Fruit fly (Drosophila melanogaster) whole organism, adult: ENCODE results near the gene CtsL3.

Source experiments
- CG11617 ChIP-seq: fragments of 200-800 bp; sonication (Bioruptor generic); optimal IDR thresholded peaks from 2 replicates; lab custom pipeline; 2017; ENCODE audit warnings: mild to moderate bottlenecking, missing biosample characterization, missing genetic modification reagents, missing genetic modification characterization
- CG12768 ChIP-seq: fragments of 200-800 bp; sonication (Bioruptor generic); optimal IDR thresholded peaks from 2 replicates; lab custom pipeline; 2017; ENCODE audit warnings: missing biosample characterization, missing genetic modification characterization, mild to moderate bottlenecking, moderate library complexity, missing genetic modification reagents
- CG14711 ChIP-seq: fragments of 200-800 bp; sonication (Bioruptor generic); optimal IDR thresholded peaks from 2 replicates; lab custom pipeline; 2018; ENCODE audit warnings: missing biosample characterization, mild to moderate bottlenecking, missing genetic modification characterization, moderate library complexity
- CG1620 ChIP-seq: fragments of 200-800 bp; sonication (Bioruptor generic); optimal IDR thresholded peaks from 2 replicates; lab custom pipeline; 2016; ENCODE audit warnings: missing biosample characterization, missing genetic modification characterization
- CG5204 ChIP-seq: fragments of 200-800 bp; sonication (Bioruptor generic); optimal IDR thresholded peaks from 2 replicates; lab custom pipeline; 2016; ENCODE audit warnings: missing biosample characterization, missing genetic modification characterization
- CG7045 ChIP-seq: fragments of 200-800 bp; sonication (Bioruptor generic); optimal IDR thresholded peaks from 2 replicates; lab custom pipeline; 2017; ENCODE audit warnings: missing biosample characterization, mild to moderate bottlenecking, missing genetic modification characterization
- CG7101 ChIP-seq: fragments of 200-800 bp; sonication (Bioruptor generic); optimal IDR thresholded peaks from 2 replicates; lab custom pipeline; 2018; ENCODE audit warnings: missing biosample characterization, mild to moderate bottlenecking, missing genetic modification characterization, moderate library complexity
- Clk ChIP-seq: fragments of 200-800 bp; sonication (Bioruptor generic); optimal IDR thresholded peaks from 2 replicates; lab custom pipeline; 2017; ENCODE audit warnings: missing biosample characterization, missing genetic modification characterization
- Hr96 ChIP-seq: fragments of 200-800 bp; sonication (Bioruptor generic); optimal IDR thresholded peaks from 2 replicates; lab custom pipeline; 2016; ENCODE audit warnings: missing biosample characterization, missing genetic modification characterization
- Mnt ChIP-seq: fragments of 200-800 bp; sonication (Bioruptor generic); optimal IDR thresholded peaks from 2 replicates; lab custom pipeline; 2016; ENCODE audit warnings: missing biosample characterization, mild to moderate bottlenecking, missing genetic modification characterization
- bab1 ChIP-seq: fragments of 200-800 bp; sonication (Bioruptor generic); optimal IDR thresholded peaks from 3 replicates; lab custom pipeline; 2019; ENCODE audit warnings: missing biosample characterization, mild to moderate bottlenecking, missing genetic modification characterization, moderate library complexity
- cic ChIP-seq: fragments of 200-800 bp; sonication (Bioruptor generic); optimal IDR thresholded peaks from 2 replicates; lab custom pipeline; 2017; ENCODE audit warnings: missing biosample characterization, mild to moderate bottlenecking, missing genetic modification characterization, moderate library complexity
- cnc ChIP-seq, 2 experiments: fragments of >200 bp; optimal IDR thresholded peaks; 2 replicates each; lab custom pipeline; 2017
- kay ChIP-seq: fragments of 200-800 bp; sonication (Bioruptor generic); peaks from one replicate; lab custom pipeline; 2016; ENCODE audit warnings: missing biosample characterization, missing genetic modification characterization, borderline replicate concordance
- ovo ChIP-seq: fragments of 200-800 bp; sonication (Bioruptor generic); optimal IDR thresholded peaks from 2 replicates; lab custom pipeline; 2016; ENCODE audit warnings: missing biosample characterization, missing genetic modification characterization
- pad ChIP-seq: fragments of 200-800 bp; sonication (Bioruptor generic); optimal IDR thresholded peaks from 3 replicates; lab custom pipeline; 2017; ENCODE audit warnings: missing biosample characterization, missing genetic modification characterization, mild to moderate bottlenecking, moderate library complexity, missing genetic modification reagents
- tj ChIP-seq: fragments of 200-800 bp; sonication (Bioruptor generic); optimal IDR thresholded peaks from 3 replicates; lab custom pipeline; 2017; ENCODE audit warnings: missing biosample characterization, mild to moderate bottlenecking, missing genetic modification characterization, moderate library complexity
- toe ChIP-seq: fragments of 200-800 bp; sonication (Bioruptor generic); optimal IDR thresholded peaks from 2 replicates; lab custom pipeline; 2016; ENCODE audit warnings: missing biosample characterization, missing genetic modification characterization

The CtsL3 gene

DNA sequence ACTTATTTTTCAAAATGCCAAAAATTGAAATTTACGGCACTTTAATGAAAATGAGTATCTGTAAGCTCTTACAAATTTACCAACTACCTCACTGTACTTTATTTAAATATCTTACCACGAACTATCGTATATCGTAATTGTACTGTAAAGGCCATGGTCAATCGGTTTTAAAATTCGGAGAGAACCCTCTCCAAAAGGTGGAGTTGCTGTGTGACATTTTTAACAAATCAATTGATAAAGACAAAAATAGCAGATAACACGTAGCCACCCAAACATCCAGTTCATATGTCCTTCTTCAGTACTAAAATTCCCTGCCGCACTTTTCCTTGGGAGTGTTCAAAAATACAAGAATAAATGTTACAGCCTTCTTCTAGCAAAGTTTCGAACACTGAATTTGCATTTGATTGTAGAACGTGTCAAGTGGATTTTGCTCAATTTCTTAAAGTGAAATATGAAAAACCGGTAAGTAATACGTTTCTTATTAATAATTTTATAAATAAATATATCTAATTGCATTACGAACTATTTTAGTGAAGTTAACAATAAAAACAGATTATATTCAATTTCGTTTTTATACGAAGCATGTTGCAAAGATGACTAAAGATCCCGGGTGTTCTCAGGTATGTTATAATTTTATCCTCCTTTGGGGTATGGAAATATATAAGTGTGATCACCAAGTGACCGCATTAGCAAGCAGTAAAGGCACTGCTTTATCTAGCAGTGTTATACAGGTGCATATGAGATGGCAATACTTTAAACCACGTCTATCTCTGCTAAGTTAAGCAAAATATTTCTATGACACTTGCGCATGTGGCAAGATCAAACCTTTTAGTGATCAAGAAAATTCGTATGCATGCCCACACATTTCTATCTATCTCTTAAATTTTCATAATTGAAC, 17.3 kb downstream of the CtsL3 start:
- TF ChIP-seq CG11617 (GFP tag; lab: Kevin White, UChicago), result no peak
- TF ChIP-seq CG12768 (GFP tag; lab: Kevin White, UChicago), result no peak
- TF ChIP-seq CG1620 (GFP tag; lab: Kevin White, UChicago), result no peak
- TF ChIP-seq cnc (optimal IDR thresholded peaks at IDR 0.05; lab: Kevin White, UChicago), result no peak
- TF ChIP-seq cic, result no peak
- no peak for TF ChIP-seq Clk (GFP tag; lab: Kevin White, UChicago)

- TF ChIP-seq toe (GFP tag; lab: Kevin White, UChicago), result no peak
- peak; percentile 45 for TF ChIP-seq bab1 (GFP tag; lab: Kevin White, UChicago)
- TF ChIP-seq pad (GFP tag; lab: Kevin White, UChicago), result peak; percentile 97
- peak; percentile 9 for TF ChIP-seq tj (GFP tag; lab: Kevin White, UChicago)
- no peak for TF ChIP-seq cnc (optimal IDR thresholded peaks at IDR 0.05; lab: Kevin White, UChicago)
- peak; percentile 8 for TF ChIP-seq CG11617 (GFP tag; lab: Kevin White, UChicago)
- peak; percentile 39 for TF ChIP-seq CG7101
These were observed 18.6 kb downstream of the CtsL3 start, which contains the start of gene Rm62 for dm6 chr3R:6008202-6009062. Rm62 (minus strand) TSS chr3R:6008579.

DNA sequence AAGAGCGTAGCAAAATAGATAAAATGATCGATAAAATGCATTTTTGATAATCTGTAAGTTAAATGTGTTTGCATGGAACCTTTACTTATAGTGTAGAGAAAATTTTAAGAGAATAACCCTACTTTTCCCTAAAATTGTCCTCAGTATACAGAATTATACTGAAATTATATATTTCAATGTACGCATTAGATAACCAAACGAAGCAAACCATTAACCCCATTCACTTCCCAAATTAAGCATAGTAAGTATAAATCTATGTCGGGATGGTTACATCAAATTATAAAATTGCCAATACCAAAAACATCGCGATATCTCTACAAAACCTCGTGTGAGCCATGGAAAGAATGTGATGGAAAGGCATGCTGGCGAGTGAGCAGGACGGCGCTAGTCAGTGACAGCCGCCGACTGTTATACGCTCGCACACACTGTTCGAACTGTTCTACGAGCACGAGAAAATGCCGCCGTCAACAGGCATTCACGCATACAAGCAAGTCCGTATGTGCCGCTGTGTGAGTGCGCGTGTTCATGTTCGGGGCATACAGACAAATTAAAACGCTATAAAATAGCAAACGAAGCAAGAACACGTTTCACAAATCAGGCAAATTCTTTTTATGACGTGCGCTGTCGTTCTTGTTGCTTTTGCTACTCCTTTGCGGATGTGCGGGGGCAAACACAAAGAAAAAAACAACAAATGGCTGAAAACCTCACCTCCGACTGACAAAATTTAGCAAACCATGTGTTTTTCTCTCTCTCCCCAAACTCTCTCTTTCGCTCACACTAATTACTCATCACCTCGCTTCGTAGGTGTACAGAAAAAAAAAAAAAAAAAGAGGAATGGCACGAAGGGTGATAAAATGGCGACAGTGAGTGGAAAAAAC, 19.7 kb downstream of the CtsL3 start:
- TF ChIP-seq tj (GFP tag; lab: Kevin White, UChicago) (peak; percentile 97), kay (GFP tag; lab: Kevin White, UChicago) (peak; percentile 91), bab1 (GFP tag; lab: Kevin White, UChicago) (peak; percentile 27), CG5204 (GFP tag; lab: Kevin White, UChicago) (peak; percentile 37), CG12768 (GFP tag; lab: Kevin White, UChicago) (no peak), CG14711 (tag; lab: Kevin White, UChicago) (no peak), Mnt (GFP tag; lab: Kevin White, UChicago) (peak; percentile 99), CG11617 (GFP tag; lab: Kevin White, UChicago) (no peak), CG7045 (GFP tag; lab: Kevin White, UChicago) (no peak), ovo (GFP tag; lab: Kevin White, UChicago) (peak; percentile 11), CG7101 (peak; percentile 11), Hr96 (peak; percentile 32), pad (GFP tag; lab: Kevin White, UChicago) (peak; percentile 57), cic (peak; percentile 83)

DNA sequence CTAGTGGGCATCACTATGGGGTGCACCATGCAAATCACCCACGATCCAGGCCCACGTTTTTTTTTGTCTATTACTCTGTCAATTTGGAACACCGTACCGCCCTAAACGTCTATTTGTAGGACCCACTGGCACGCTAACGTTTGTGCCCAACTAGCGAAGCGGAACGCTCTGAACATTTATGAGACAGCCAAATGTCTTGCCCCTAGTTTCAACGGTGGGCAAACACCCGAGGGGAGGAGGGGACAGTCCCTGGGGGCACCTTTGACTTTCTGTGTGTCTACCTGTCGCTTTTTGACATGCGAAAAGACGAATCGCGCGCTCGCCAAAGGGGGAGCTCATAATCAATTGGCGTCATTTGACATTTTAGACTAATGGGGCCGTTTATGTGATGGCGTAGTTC, 20.4 kb downstream of the CtsL3 start:
- TF ChIP-seq ovo (GFP tag; lab: Kevin White, UChicago), result no peak
- no peak for TF ChIP-seq Hr96
- TF ChIP-seq tj (GFP tag; lab: Kevin White, UChicago), result no peak
- TF ChIP-seq Clk (GFP tag; lab: Kevin White, UChicago), result no peak
- no peak for TF ChIP-seq CG11617 (GFP tag; lab: Kevin White, UChicago)
- no peak for TF ChIP-seq CG7101
- no peak for TF ChIP-seq cic
- TF ChIP-seq CG14711 (tag; lab: Kevin White, UChicago), result no peak

DNA sequence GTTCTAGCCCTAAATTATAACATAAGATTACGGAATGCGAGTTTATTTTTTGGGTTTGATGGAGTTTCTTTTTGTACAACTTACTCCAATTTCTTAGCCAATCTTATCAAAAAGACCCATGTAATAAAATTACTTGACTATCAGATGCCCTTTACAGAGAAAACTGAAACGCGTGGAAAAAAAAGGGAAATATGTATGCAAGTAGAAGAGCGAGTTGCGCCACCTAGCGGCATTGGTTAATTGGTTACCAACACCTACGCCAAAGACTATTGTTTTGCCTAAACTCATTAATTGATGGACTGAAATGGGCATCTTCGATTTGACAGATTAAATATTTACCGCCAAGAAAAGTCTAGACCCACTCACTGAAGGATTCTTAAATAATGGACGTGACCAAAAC, 28.2 kb downstream of the CtsL3 start:
- TF ChIP-seq toe (GFP tag; lab: Kevin White, UChicago), result no peak
- no peak for TF ChIP-seq Mnt (GFP tag; lab: Kevin White, UChicago)
- no peak for TF ChIP-seq CG7045 (GFP tag; lab: Kevin White, UChicago)
- TF ChIP-seq cic, result no peak

DNA sequence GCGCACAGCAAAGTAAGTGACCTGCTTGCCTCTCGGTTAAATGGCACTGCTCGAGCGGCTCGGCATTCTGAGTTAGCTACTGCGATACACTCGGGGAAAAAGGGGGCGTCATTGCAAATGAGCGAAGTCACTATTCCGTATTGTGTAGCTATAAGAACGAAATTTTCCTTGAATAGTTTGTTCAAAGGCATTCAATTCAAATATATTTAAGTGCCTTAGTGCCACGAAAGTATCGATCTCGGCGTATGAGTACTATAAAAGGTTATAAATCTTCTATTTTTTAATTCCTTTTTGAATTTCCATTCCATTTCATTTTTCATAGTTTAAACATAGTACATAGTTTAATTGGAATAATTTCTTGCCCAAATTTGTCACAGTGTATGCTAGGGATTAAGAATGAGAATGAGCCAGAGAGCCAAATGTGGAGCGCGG, 28.8 kb downstream of the CtsL3 start:
- TF ChIP-seq bab1 (GFP tag; lab: Kevin White, UChicago) (peak; percentile 10), CG12768 (GFP tag; lab: Kevin White, UChicago) (no peak), cnc (optimal IDR thresholded peaks at IDR 0.05; lab: Kevin White, UChicago) (no peak), Clk (GFP tag; lab: Kevin White, UChicago) (no peak)
